Fruit fly (Drosophila melanogaster) whole organism, embryonic: Measurements from ENCODE around the gene CG15916.

Experiments used
- Antp ChIP-seq: fragments of 200-800 bp; sonication (Bioruptor generic); optimal IDR thresholded peaks from 3 replicates; lab custom pipeline; 2016; ENCODE audit warnings: missing biosample characterization, missing genetic modification characterization
- Asciz ChIP-seq: fragments of 200-800 bp; sonication (Bioruptor generic); optimal IDR thresholded peaks from 2 replicates; lab custom pipeline; 2017; ENCODE audit warnings: missing biosample characterization, mild to moderate bottlenecking, missing genetic modification characterization, missing genetic modification reagents
- Blimp-1 ChIP-seq: fragments of 200-800 bp; sonication (Bioruptor generic); optimal IDR thresholded peaks from 3 replicates; lab custom pipeline; 2018; ENCODE audit warnings: missing biosample characterization, missing genetic modification characterization, mild to moderate bottlenecking, moderate library complexity, missing genetic modification reagents
- BtbVII ChIP-seq: fragments of 200-800 bp; sonication (Bioruptor generic); optimal IDR thresholded peaks from 3 replicates; lab custom pipeline; 2017; ENCODE audit warnings: missing biosample characterization, mild to moderate bottlenecking, missing genetic modification characterization
- Bteb2 ChIP-seq: fragments of 200-800 bp; sonication (Bioruptor generic); optimal IDR thresholded peaks from 2 replicates; lab custom pipeline; 2016; ENCODE audit warnings: missing biosample characterization, missing genetic modification characterization
- CG10565 ChIP-seq: fragments of 200-800 bp; sonication (Bioruptor generic); optimal IDR thresholded peaks from 3 replicates; lab custom pipeline; 2016; ENCODE audit warnings: missing biosample characterization, mild to moderate bottlenecking, missing genetic modification characterization
- CG11398 ChIP-seq: fragments of 200-800 bp; sonication (Bioruptor generic); optimal IDR thresholded peaks from 2 replicates; lab custom pipeline; 2016; ENCODE audit warnings: missing biosample characterization, missing genetic modification characterization
- CG14050 ChIP-seq: fragments of 200-800 bp; sonication (Bioruptor generic); IDR thresholded peaks from 3 replicates; pipeline ENCODE4 v1.3.6; 2022; ENCODE audit warnings: missing biosample characterization, missing genetic modification characterization
- CG1647 ChIP-seq: fragments of 200-800 bp; sonication (Bioruptor generic); optimal IDR thresholded peaks from 3 replicates; lab custom pipeline; 2016; ENCODE audit warnings: missing biosample characterization, missing genetic modification characterization
- CG31365 ChIP-seq: fragments of 200-800 bp; sonication (Bioruptor generic); optimal IDR thresholded peaks from 2 replicates; lab custom pipeline; 2018; ENCODE audit warnings: missing biosample characterization, mild to moderate bottlenecking, missing genetic modification characterization
- CG31441 ChIP-seq: fragments of 200-800 bp; sonication (Bioruptor generic); IDR thresholded peaks from 2 replicates; pipeline ENCODE4 v1.3.6; 2022; ENCODE audit warnings: missing biosample characterization, missing genetic modification characterization
- CG33557 ChIP-seq: fragments of 200-800 bp; sonication (Bioruptor generic); optimal IDR thresholded peaks from 2 replicates; lab custom pipeline; 2019; ENCODE audit warnings: missing biosample characterization, mild to moderate bottlenecking, missing genetic modification characterization, moderate library complexity
- CG42726 ChIP-seq: fragments of 200-800 bp; sonication (Bioruptor generic); IDR thresholded peaks from 2 replicates; pipeline ENCODE4 v1.3.6; 2022; ENCODE audit warnings: missing biosample characterization, missing genetic modification characterization; ENCODE audit not compliant: partially characterized antibody
- CG4328 ChIP-seq: fragments of 200-800 bp; sonication (Bioruptor generic); optimal IDR thresholded peaks from 3 replicates; lab custom pipeline; 2017; ENCODE audit warnings: missing biosample characterization, missing genetic modification reagents, missing genetic modification characterization
- CG4730 ChIP-seq: fragments of 200-800 bp; sonication (Bioruptor generic); IDR thresholded peaks from 2 replicates; pipeline ENCODE4 v1.3.6; 2022; ENCODE audit warnings: missing biosample characterization, missing genetic modification characterization
- CG6272 ChIP-seq: fragments of 200-800 bp; sonication (Bioruptor generic); IDR thresholded peaks from 2 replicates; pipeline ENCODE4 v1.3.6; 2022; ENCODE audit warnings: missing biosample characterization, missing genetic modification characterization
- CG7786 ChIP-seq: fragments of 200-800 bp; sonication (Bioruptor generic); optimal IDR thresholded peaks from 2 replicates; lab custom pipeline; 2016; ENCODE audit warnings: missing biosample characterization, missing genetic modification characterization
- CG7963 ChIP-seq: fragments of 200-800 bp; sonication (Bioruptor generic); IDR thresholded peaks from 3 replicates; pipeline ENCODE4 v1.3.6; 2022; ENCODE audit warnings: missing biosample characterization, missing genetic modification characterization; ENCODE audit not compliant: partially characterized antibody
- CG8089 ChIP-seq: fragments of 200-800 bp; sonication (Bioruptor generic); optimal IDR thresholded peaks from 3 replicates; lab custom pipeline; 2016; ENCODE audit warnings: missing biosample characterization, missing genetic modification characterization
- CG8290 ChIP-seq, 3 experiments: fragments of 200-800 bp; sonication (Bioruptor generic); optimal IDR thresholded peaks; 2 replicates each; lab custom pipeline; 2016 to 2019; ENCODE audit warnings: missing biosample characterization in 3 of 3, missing genetic modification characterization in 3 of 3, mild to moderate bottlenecking in 2 of 3, moderate library complexity in 1 of 3
- CG9609 ChIP-seq: fragments of 200-800 bp; sonication (Bioruptor generic); optimal IDR thresholded peaks from 3 replicates; lab custom pipeline; 2016; ENCODE audit warnings: missing biosample characterization, missing genetic modification characterization
- CkIIα-i1 ChIP-seq: fragments of 200-800 bp; sonication (Bioruptor generic); IDR thresholded peaks from 2 replicates; pipeline ENCODE4 v1.3.6; 2022; ENCODE audit warnings: missing biosample characterization, missing genetic modification characterization
- Deaf1 ChIP-seq: fragments of 200-800 bp; optimal IDR thresholded peaks from 3 replicates; lab custom pipeline; 2019; ENCODE audit warnings: missing biosample characterization, mild to moderate bottlenecking, missing genetic modification characterization, moderate library complexity
- Dfd ChIP-seq, 2 experiments: fragments of >200 bp; optimal IDR thresholded peaks; 2 replicates each; lab custom pipeline; 2017; ENCODE audit warnings: missing biosample characterization in 2 of 2, missing genetic modification characterization in 2 of 2
- Dip2 ChIP-seq: fragments of 200-800 bp; sonication (Bioruptor generic); IDR thresholded peaks from 2 replicates; pipeline ENCODE4 v1.3.6; 2022; ENCODE audit warnings: missing biosample characterization, missing genetic modification characterization
- Dll ChIP-seq: fragments of 200-800 bp; sonication (Bioruptor generic); IDR thresholded peaks from 4 replicates; pipeline ENCODE4 v1.3.6; 2022; ENCODE audit warnings: missing biosample characterization, missing genetic modification characterization; ENCODE audit not compliant: partially characterized antibody
- Dp ChIP-seq: fragments of 200-800 bp; sonication (Bioruptor generic); optimal IDR thresholded peaks from 2 replicates; lab custom pipeline; 2018; ENCODE audit warnings: missing biosample characterization, mild to moderate bottlenecking, missing genetic modification characterization, moderate library complexity
- Hr3 ChIP-seq: fragments of 200-800 bp; sonication (Bioruptor generic); optimal IDR thresholded peaks from 3 replicates; lab custom pipeline; 2016; ENCODE audit warnings: missing biosample characterization, missing genetic modification characterization
- Max ChIP-seq: fragments of 200-800 bp; sonication (Bioruptor generic); optimal IDR thresholded peaks from 2 replicates; lab custom pipeline; 2016; ENCODE audit warnings: missing biosample characterization, mild to moderate bottlenecking, missing genetic modification characterization
- Nf-YA ChIP-seq: fragments of 200-800 bp; sonication (Bioruptor generic); IDR thresholded peaks from 2 replicates; pipeline ENCODE4 v1.3.6; 2022; ENCODE audit warnings: missing biosample characterization, missing genetic modification characterization
- Ptx1 ChIP-seq: fragments of 200-800 bp; sonication (Bioruptor generic); IDR thresholded peaks from 2 replicates; pipeline ENCODE4 v1.3.6; 2022; ENCODE audit warnings: missing biosample characterization, missing genetic modification characterization
- Sox102F ChIP-seq: fragments of 200-800 bp; sonication (Bioruptor generic); optimal IDR thresholded peaks from 2 replicates; lab custom pipeline; 2018; ENCODE audit warnings: missing biosample characterization, mild to moderate bottlenecking, missing genetic modification characterization, moderate library complexity
- Ssrp ChIP-seq: fragments of 200-800 bp; sonication (Bioruptor generic); optimal IDR thresholded peaks from 2 replicates; lab custom pipeline; 2018; ENCODE audit warnings: missing biosample characterization, mild to moderate bottlenecking, missing genetic modification characterization, moderate library complexity
- Usf ChIP-seq: fragments of 200-800 bp; sonication (Bioruptor generic); optimal IDR thresholded peaks from 2 replicates; lab custom pipeline; 2017; ENCODE audit warnings: missing genotype, missing biosample characterization, missing genetic modification characterization
- YL-1 ChIP-seq: fragments of 200-800 bp; sonication (Bioruptor generic); optimal IDR thresholded peaks from 3 replicates; lab custom pipeline; 2017; ENCODE audit warnings: missing biosample characterization, mild to moderate bottlenecking, missing genetic modification characterization
- ab ChIP-seq: fragments of 200-800 bp; sonication (Bioruptor generic); optimal IDR thresholded peaks from 2 replicates; lab custom pipeline; 2016; ENCODE audit warnings: missing biosample characterization, missing genetic modification characterization
- amos ChIP-seq: fragments of 200-800 bp; sonication (Bioruptor generic); IDR thresholded peaks from 2 replicates; pipeline ENCODE4 v1.3.6; 2022; ENCODE audit warnings: missing biosample characterization, missing genetic modification characterization; ENCODE audit not compliant: partially characterized antibody
- bigmax ChIP-seq: fragments of 200-800 bp; sonication (Bioruptor generic); optimal IDR thresholded peaks from 2 replicates; lab custom pipeline; 2018; ENCODE audit warnings: missing biosample characterization, mild to moderate bottlenecking, missing genetic modification characterization
- cad ChIP-seq: fragments of >200 bp; optimal IDR thresholded peaks from 2 replicates; lab custom pipeline; 2017; ENCODE audit warnings: missing biosample characterization, missing genetic modification characterization
- dan ChIP-seq: fragments of 200-800 bp; sonication (Bioruptor generic); IDR thresholded peaks from 2 replicates; pipeline ENCODE4 v1.3.6; 2022; ENCODE audit warnings: missing biosample characterization, missing genetic modification characterization
- emc ChIP-seq: fragments of 200-800 bp; sonication (Bioruptor generic); optimal IDR thresholded peaks from 2 replicates; lab custom pipeline; 2016; ENCODE audit warnings: missing biosample characterization, missing genetic modification characterization
- fd96Cb ChIP-seq: fragments of 200-800 bp; sonication (Bioruptor generic); optimal IDR thresholded peaks from 2 replicates; lab custom pipeline; 2018; ENCODE audit warnings: missing biosample characterization, mild to moderate bottlenecking, missing genetic modification characterization, moderate library complexity
- fu2 ChIP-seq: fragments of 200-800 bp; sonication (Bioruptor generic); optimal IDR thresholded peaks from 2 replicates; lab custom pipeline; 2016; ENCODE audit warnings: missing biosample characterization, missing genetic modification characterization
- gcm ChIP-seq: fragments of 200-800 bp; sonication (Bioruptor generic); optimal IDR thresholded peaks from 2 replicates; lab custom pipeline; 2019; ENCODE audit warnings: missing biosample characterization, mild to moderate bottlenecking, missing genetic modification characterization, moderate library complexity
- gcm2 ChIP-seq: fragments of 200-800 bp; sonication (Bioruptor generic); optimal IDR thresholded peaks from 2 replicates; lab custom pipeline; 2016; ENCODE audit warnings: missing biosample characterization, missing genetic modification characterization
- gro ChIP-seq: fragments of 200-800 bp; sonication (Bioruptor generic); optimal IDR thresholded peaks from 2 replicates; lab custom pipeline; 2016; ENCODE audit warnings: missing biosample characterization, missing genetic modification characterization
- pho ChIP-seq: fragments of 200-800 bp; sonication (Bioruptor generic); optimal IDR thresholded peaks from 2 replicates; lab custom pipeline; 2016; ENCODE audit warnings: missing biosample characterization, missing genetic modification characterization
- scrt ChIP-seq: fragments of 200-800 bp; sonication (Bioruptor generic); optimal IDR thresholded peaks from 2 replicates; lab custom pipeline; 2018; ENCODE audit warnings: missing biosample characterization, mild to moderate bottlenecking, missing genetic modification characterization, moderate library complexity
- sima ChIP-seq: fragments of 200-800 bp; sonication (Bioruptor generic); optimal IDR thresholded peaks from 2 replicates; lab custom pipeline; 2016; ENCODE audit warnings: missing biosample characterization, missing genetic modification characterization
- vnd ChIP-seq: fragments of 200-800 bp; sonication (Bioruptor generic); IDR thresholded peaks from 3 replicates; pipeline ENCODE4 v1.3.6; 2022; ENCODE audit warnings: missing biosample characterization, missing genetic modification characterization; ENCODE audit not compliant: partially characterized antibody
- wdn ChIP-seq: fragments of 200-800 bp; sonication (Bioruptor generic); IDR thresholded peaks from 2 replicates; pipeline ENCODE4 v1.3.6; 2022; ENCODE audit warnings: missing biosample characterization, missing genetic modification characterization

CG15916 gene

dm6 chrX:15860479-15860878 is 29.9 kb upstream of the CG15916 start (continued):
- peak; percentile 50 for TF ChIP-seq CG4328
- no peak for TF ChIP-seq Asciz (GFP tag; lab: Kevin White, UChicago)
- TF ChIP-seq CG8089 (GFP tag; lab: Kevin White, UChicago) = no peak
- TF ChIP-seq CG33557 (GFP tag; lab: Kevin White, UChicago) = no peak
- TF ChIP-seq gcm (GFP tag; lab: Kevin White, UChicago) = no peak
- TF ChIP-seq gro = peak; percentile 3
- TF ChIP-seq Dp (GFP tag; lab: Kevin White, UChicago) = no peak
- TF ChIP-seq Dip2 (GFP tag; lab: Robert Waterston, UW) = no peak
- TF ChIP-seq Max = peak; percentile 2
- TF ChIP-seq Hr3 = no peak
- TF ChIP-seq CG42726 (GFP tag; lab: Robert Waterston, UW) = peak; percentile 79; the same call in 1 of the 2 replicates
- no peak for TF ChIP-seq CG14050 (GFP tag; lab: Robert Waterston, UW)
- TF ChIP-seq CG31441 (GFP tag; lab: Robert Waterston, UW) = no peak
- no peak for TF ChIP-seq CG1647 (GFP tag; lab: Kevin White, UChicago)
- no peak for TF ChIP-seq Dfd (GFP tag; optimal IDR thresholded peaks at IDR 0.05; lab: Kevin White, UChicago)
- TF ChIP-seq Ssrp (tag; lab: Kevin White, UChicago) = no peak
- TF ChIP-seq CG7963 (GFP tag; lab: Robert Waterston, UW) = no peak
- peak; percentile 49; the same call in 1 of the 2 replicates for TF ChIP-seq amos (GFP tag; lab: Robert Waterston, UW)
- no peak for TF ChIP-seq Bteb2 (GFP tag; lab: Kevin White, UChicago)
- no peak for TF ChIP-seq dan (GFP tag; lab: Robert Waterston, UW)
- TF ChIP-seq ab (GFP tag; lab: Kevin White, UChicago) = no peak
- no peak for TF ChIP-seq Usf (GFP tag; lab: Kevin White, UChicago)
- TF ChIP-seq wdn (GFP tag; lab: Robert Waterston, UW) = no peak
- peak; percentile 30 for TF ChIP-seq BtbVII
- no peak for TF ChIP-seq fd96Cb
- TF ChIP-seq Nf-YA (GFP tag; lab: Robert Waterston, UW) = no peak
- TF ChIP-seq pho (GFP tag; lab: Kevin White, UChicago) = peak; percentile 19
- TF ChIP-seq CG7786 (GFP tag; lab: Kevin White, UChicago) = no peak
- no peak for TF ChIP-seq bigmax (GFP tag; lab: Kevin White, UChicago)
- TF ChIP-seq sima (GFP tag; lab: Kevin White, UChicago) = no peak
- TF ChIP-seq Dll = no peak
- TF ChIP-seq emc = no peak
- TF ChIP-seq Deaf1 (tag; lab: Kevin White, UChicago) = peak; percentile 7
- TF ChIP-seq scrt (GFP tag; lab: Kevin White, UChicago) = no peak
- no peak for TF ChIP-seq CkIIα-i1 (GFP tag; lab: Robert Waterston, UW)
- no peak for TF ChIP-seq gcm2 (GFP tag; lab: Kevin White, UChicago)
- no peak for TF ChIP-seq CG9609 (GFP tag; lab: Kevin White, UChicago)
- 0 out of 3 replicates have a peak, but pooled peaks have one; percentile 22 for TF ChIP-seq vnd (GFP tag; lab: Robert Waterston, UW)
- TF ChIP-seq CG10565 (GFP tag; lab: Kevin White, UChicago) = no peak
- no peak for TF ChIP-seq Ptx1
- TF ChIP-seq CG31365 (tag; lab: Kevin White, UChicago) = no peak
- TF ChIP-seq Blimp-1 (GFP tag; lab: Kevin White, UChicago) = no peak
- TF ChIP-seq CG4730 (GFP tag; lab: Robert Waterston, UW) = no peak
- TF ChIP-seq Antp (GFP tag; lab: Kevin White, UChicago) = no peak
- TF ChIP-seq CG8290 (GFP tag; optimal IDR thresholded peaks at IDR 0.05; lab: Kevin White, UChicago) = no peak
- peak in 1 of 2 experiments; percentile 77 for TF ChIP-seq CG8290 (tag; optimal IDR thresholded peaks at IDR 0.05; lab: Kevin White, UChicago)
- no peak for TF ChIP-seq fu2 (GFP tag; lab: Kevin White, UChicago)
- TF ChIP-seq CG11398 (GFP tag; lab: Kevin White, UChicago) = no peak
- TF ChIP-seq cad = no peak
- TF ChIP-seq Sox102F (GFP tag; lab: Kevin White, UChicago) = no peak
- TF ChIP-seq CG6272 = no peak
- peak; percentile 95 for TF ChIP-seq YL-1 (GFP tag; lab: Kevin White, UChicago)
